Fruit fly (Drosophila melanogaster): ENCODE results near the gene TP53INP.

DNA sequence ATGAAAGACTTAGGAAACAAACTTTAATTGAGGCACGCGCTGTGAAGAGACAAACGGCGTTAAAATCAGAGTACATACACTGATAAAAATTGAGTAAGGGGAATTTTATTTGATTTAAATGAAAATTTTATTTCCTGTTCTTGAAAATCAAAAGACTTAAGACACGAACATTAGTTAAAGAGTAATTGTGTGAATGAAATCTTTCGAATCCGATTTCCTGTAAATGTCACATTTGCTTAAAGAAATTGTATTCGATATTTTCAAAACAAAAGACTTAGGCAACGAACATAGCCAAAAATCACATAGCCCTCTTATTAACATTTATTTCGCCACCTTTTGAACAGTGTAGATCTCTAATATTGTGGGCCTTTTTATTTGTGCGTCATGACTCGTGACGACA is 39.1 kb downstream of the TP53INP start:
- TF ChIP-seq cnc (optimal IDR thresholded peaks at IDR 0.05) (no peak), CG33017 (tag; optimal IDR thresholded peaks at IDR 0.05) (no peak), bab1 (GFP tag; optimal IDR thresholded peaks at IDR 0.05) (no peak), CG14711 (tag; optimal IDR thresholded peaks at IDR 0.05) (no peak)
